Fruit fly (Drosophila melanogaster) whole organism, embryonic: Measurements from ENCODE around the gene h-cup.

ENCODE experiments used
- Atf3 ChIP-seq: fragments of 200-800 bp; sonication (Bioruptor generic); optimal IDR thresholded peaks from 3 replicates; lab custom pipeline; 2016; ENCODE audit warnings: missing biosample characterization, missing genetic modification characterization
- Bdp1 ChIP-seq: fragments of 200-800 bp; sonication (Bioruptor generic); optimal IDR thresholded peaks from 3 replicates; lab custom pipeline; 2016; ENCODE audit warnings: missing biosample characterization, missing genetic modification characterization
- CG10267 ChIP-seq: fragments of 200-800 bp; sonication (Bioruptor generic); optimal IDR thresholded peaks from 2 replicates; lab custom pipeline; 2018; ENCODE audit warnings: missing biosample characterization, mild to moderate bottlenecking, missing genetic modification characterization, moderate library complexity
- CG10565 ChIP-seq: fragments of 200-800 bp; sonication (Bioruptor generic); optimal IDR thresholded peaks from 3 replicates; lab custom pipeline; 2016; ENCODE audit warnings: missing biosample characterization, mild to moderate bottlenecking, missing genetic modification characterization
- CG11247 ChIP-seq: fragments of 200-800 bp; sonication (Bioruptor generic); IDR thresholded peaks from 2 replicates; pipeline ENCODE4 v1.3.6; 2022; ENCODE audit warnings: missing biosample characterization, missing genetic modification characterization
- CG11695 ChIP-seq: fragments of 200-800 bp; sonication (Bioruptor generic); IDR thresholded peaks from 3 replicates; pipeline ENCODE4 v1.3.6; 2022; ENCODE audit warnings: missing biosample characterization, missing genetic modification characterization
- CG11696 ChIP-seq: fragments of 200-800 bp; sonication (Bioruptor generic); IDR thresholded peaks from 2 replicates; pipeline ENCODE4 v1.3.6; 2022; ENCODE audit warnings: missing biosample characterization, missing genetic modification characterization
- CG14441 ChIP-seq: fragments of 200-800 bp; sonication (Bioruptor generic); IDR thresholded peaks from 2 replicates; pipeline ENCODE4 v1.3.6; 2022; ENCODE audit warnings: missing biosample characterization, missing genetic modification characterization
- CG15514 ChIP-seq: fragments of 200-800 bp; sonication (Bioruptor generic); optimal IDR thresholded peaks from 3 replicates; lab custom pipeline; 2017; ENCODE audit warnings: missing biosample characterization, missing genetic modification characterization, mild to moderate bottlenecking, moderate library complexity, missing genetic modification reagents
- CG17186 ChIP-seq: fragments of 200-800 bp; sonication (Bioruptor generic); optimal IDR thresholded peaks from 3 replicates; lab custom pipeline; 2017; ENCODE audit warnings: missing biosample characterization, missing genetic modification reagents, missing genetic modification characterization
- CG32772 ChIP-seq: fragments of 200-800 bp; sonication (Bioruptor generic); IDR thresholded peaks from 2 replicates; pipeline ENCODE4 v1.3.6; 2022; ENCODE audit warnings: missing biosample characterization, missing genetic modification characterization
- CG33557 ChIP-seq: fragments of 200-800 bp; sonication (Bioruptor generic); optimal IDR thresholded peaks from 2 replicates; lab custom pipeline; 2019; ENCODE audit warnings: missing biosample characterization, mild to moderate bottlenecking, missing genetic modification characterization, moderate library complexity
- CG5953 ChIP-seq: fragments of 200-800 bp; sonication (Bioruptor generic); IDR thresholded peaks from 2 replicates; pipeline ENCODE4 v1.3.6; 2022; ENCODE audit warnings: missing biosample characterization, missing genetic modification characterization
- CG6765 ChIP-seq: fragments of 200-800 bp; sonication (Bioruptor generic); optimal IDR thresholded peaks from 3 replicates; lab custom pipeline; 2017; ENCODE audit warnings: missing biosample characterization, mild to moderate bottlenecking, missing genetic modification characterization
- CG7745 ChIP-seq: fragments of 200-800 bp; sonication (Bioruptor generic); optimal IDR thresholded peaks from 2 replicates; lab custom pipeline; 2018; ENCODE audit warnings: missing biosample characterization, mild to moderate bottlenecking, missing genetic modification characterization, moderate library complexity
- CG7963 ChIP-seq: fragments of 200-800 bp; sonication (Bioruptor generic); IDR thresholded peaks from 3 replicates; pipeline ENCODE4 v1.3.6; 2022; ENCODE audit warnings: missing biosample characterization, missing genetic modification characterization; ENCODE audit not compliant: partially characterized antibody
- CG8290 ChIP-seq, 3 experiments: fragments of 200-800 bp; sonication (Bioruptor generic); optimal IDR thresholded peaks; 2 replicates each; lab custom pipeline; 2016 to 2019; ENCODE audit warnings: missing biosample characterization in 3 of 3, missing genetic modification characterization in 3 of 3, mild to moderate bottlenecking in 2 of 3, moderate library complexity in 1 of 3
- CG9932 ChIP-seq: fragments of 200-800 bp; sonication (Bioruptor generic); IDR thresholded peaks from 2 replicates; pipeline ENCODE4 v1.3.6; 2022; ENCODE audit warnings: missing biosample characterization, missing genetic modification characterization
- Deaf1 ChIP-seq: fragments of 200-800 bp; optimal IDR thresholded peaks from 3 replicates; lab custom pipeline; 2019; ENCODE audit warnings: missing biosample characterization, mild to moderate bottlenecking, missing genetic modification characterization, moderate library complexity
- Dp ChIP-seq: fragments of 200-800 bp; sonication (Bioruptor generic); optimal IDR thresholded peaks from 2 replicates; lab custom pipeline; 2018; ENCODE audit warnings: missing biosample characterization, mild to moderate bottlenecking, missing genetic modification characterization, moderate library complexity
- ERR ChIP-seq: fragments of 200-800 bp; sonication (Bioruptor generic); optimal IDR thresholded peaks from 2 replicates; lab custom pipeline; 2016; ENCODE audit warnings: missing biosample characterization, missing genetic modification characterization
- Ets65A ChIP-seq: fragments of 200-800 bp; sonication (Bioruptor generic); peaks from one replicate; lab custom pipeline; 2016; ENCODE audit warnings: missing biosample characterization, missing genetic modification characterization
- HmgD ChIP-seq: fragments of 200-800 bp; sonication (Bioruptor generic); optimal IDR thresholded peaks from 3 replicates; lab custom pipeline; 2016; ENCODE audit warnings: missing biosample characterization, missing genetic modification characterization
- MTF-1 ChIP-seq: fragments of 200-800 bp; sonication (Bioruptor generic); optimal IDR thresholded peaks from 2 replicates; lab custom pipeline; 2018; ENCODE audit warnings: missing biosample characterization, mild to moderate bottlenecking, missing genetic modification characterization, borderline replicate concordance
- Med ChIP-seq: fragments of 200-800 bp; sonication (Bioruptor generic); peaks from one replicate; lab custom pipeline; 2016; ENCODE audit warnings: missing biosample characterization, missing genetic modification characterization, mild to moderate bottlenecking, inconsistent platforms, moderate library complexity
- Nf-YA ChIP-seq: fragments of 200-800 bp; sonication (Bioruptor generic); IDR thresholded peaks from 2 replicates; pipeline ENCODE4 v1.3.6; 2022; ENCODE audit warnings: missing biosample characterization, missing genetic modification characterization
- Oli ChIP-seq: fragments of 200-800 bp; sonication (Bioruptor generic); optimal IDR thresholded peaks from 2 replicates; lab custom pipeline; 2018; ENCODE audit warnings: missing biosample characterization, mild to moderate bottlenecking, missing genetic modification characterization, moderate library complexity
- Ptx1 ChIP-seq: fragments of 200-800 bp; sonication (Bioruptor generic); IDR thresholded peaks from 2 replicates; pipeline ENCODE4 v1.3.6; 2022; ENCODE audit warnings: missing biosample characterization, missing genetic modification characterization
- Rx ChIP-seq: fragments of 200-800 bp; sonication (Bioruptor generic); IDR thresholded peaks from 2 replicates; pipeline ENCODE4 v1.3.6; 2022; ENCODE audit warnings: missing biosample characterization, missing genetic modification characterization
- bab2 ChIP-seq: fragments of 200-800 bp; sonication (Bioruptor generic); optimal IDR thresholded peaks from 2 replicates; lab custom pipeline; 2016; ENCODE audit warnings: missing biosample characterization, missing genetic modification characterization
- crol ChIP-seq: fragments of 200-800 bp; sonication (Bioruptor generic); IDR thresholded peaks from 2 replicates; pipeline ENCODE4 v1.3.6; 2022; ENCODE audit warnings: missing biosample characterization, missing genetic modification characterization
- exex ChIP-seq: fragments of 200-800 bp; sonication (Bioruptor generic); optimal IDR thresholded peaks from 4 replicates; lab custom pipeline; 2018; ENCODE audit warnings: missing biosample characterization, mild to moderate bottlenecking, missing genetic modification characterization, moderate library complexity
- fu2 ChIP-seq: fragments of 200-800 bp; sonication (Bioruptor generic); optimal IDR thresholded peaks from 2 replicates; lab custom pipeline; 2016; ENCODE audit warnings: missing biosample characterization, missing genetic modification characterization
- gsb-n ChIP-seq: fragments of 200-800 bp; sonication (Bioruptor generic); optimal IDR thresholded peaks from 3 replicates; lab custom pipeline; 2018; ENCODE audit warnings: missing biosample characterization, mild to moderate bottlenecking, missing genetic modification characterization
- her ChIP-seq: fragments of 200-800 bp; sonication (Bioruptor generic); optimal IDR thresholded peaks from 2 replicates; lab custom pipeline; 2016; ENCODE audit warnings: missing biosample characterization, missing genetic modification characterization
- kay ChIP-seq: fragments of 200-800 bp; sonication (Bioruptor generic); optimal IDR thresholded peaks from 2 replicates; lab custom pipeline; 2016; ENCODE audit warnings: missing biosample characterization, missing genetic modification characterization
- knrl ChIP-seq: fragments of 200-800 bp; sonication (Bioruptor generic); IDR thresholded peaks from 3 replicates; pipeline ENCODE4 v1.3.6; 2022; ENCODE audit warnings: missing biosample characterization, missing genetic modification characterization; ENCODE audit not compliant: partially characterized antibody
- lmd ChIP-seq: fragments of 200-800 bp; sonication (Bioruptor generic); IDR thresholded peaks from 2 replicates; pipeline ENCODE4 v1.3.6; 2022; ENCODE audit warnings: missing biosample characterization, missing genetic modification characterization
- mirr ChIP-seq: fragments of 200-800 bp; sonication (Bioruptor generic); optimal IDR thresholded peaks from 3 replicates; lab custom pipeline; 2018; ENCODE audit warnings: missing biosample characterization, mild to moderate bottlenecking, missing genetic modification characterization
- oc ChIP-seq: fragments of 200-800 bp; sonication (Bioruptor generic); optimal IDR thresholded peaks from 2 replicates; lab custom pipeline; 2018; ENCODE audit warnings: missing biosample characterization, mild to moderate bottlenecking, missing genetic modification characterization, moderate library complexity
- org-1 ChIP-seq: fragments of 200-800 bp; sonication (Bioruptor generic); optimal IDR thresholded peaks from 2 replicates; lab custom pipeline; 2017; ENCODE audit warnings: missing biosample characterization, missing genetic modification characterization
- pan ChIP-seq, 4 experiments: fragments of >200 bp in 3 of 4; fragments of 200-800 bp in 1 of 4; sonication (Bioruptor generic) in 1 of 4; optimal IDR thresholded peaks in 3 of 4; IDR thresholded peaks in 1 of 4; 2 replicates each; pipeline versions ENCODE4 v1.3.6 to Lab custom; 2017 to 2022; ENCODE audit warnings: missing biosample characterization in 2 of 4, missing genetic modification characterization in 2 of 4, mixed read lengths in 1 of 4
- pzg ChIP-seq: fragments of 200-800 bp; sonication (Bioruptor generic); optimal IDR thresholded peaks from 3 replicates; lab custom pipeline; 2018; ENCODE audit warnings: missing biosample characterization, mild to moderate bottlenecking, missing genetic modification characterization, moderate library complexity
- sens-2 ChIP-seq: fragments of 200-800 bp; sonication (Bioruptor generic); IDR thresholded peaks from 2 replicates; pipeline ENCODE4 v1.3.6; 2022; ENCODE audit warnings: missing biosample characterization, missing genetic modification characterization
- sim ChIP-seq: fragments of 200-800 bp; sonication (Bioruptor generic); IDR thresholded peaks from 2 replicates; pipeline ENCODE4 v1.3.6; 2022; ENCODE audit warnings: missing biosample characterization, missing genetic modification characterization
- sob ChIP-seq: fragments of 200-800 bp; sonication (Bioruptor generic); IDR thresholded peaks from 2 replicates; pipeline ENCODE4 v1.3.6; 2022; ENCODE audit warnings: missing biosample characterization, missing genetic modification characterization
- sqz ChIP-seq: fragments of 200-800 bp; sonication (Bioruptor generic); optimal IDR thresholded peaks from 3 replicates; lab custom pipeline; 2018; ENCODE audit warnings: missing biosample characterization, mild to moderate bottlenecking, missing genetic modification characterization
- stc ChIP-seq: fragments of 200-800 bp; sonication (Bioruptor generic); IDR thresholded peaks from 2 replicates; pipeline ENCODE4 v1.3.6; 2022; ENCODE audit warnings: missing biosample characterization, missing genetic modification characterization
- stwl ChIP-seq: fragments of 200-800 bp; sonication (Bioruptor generic); optimal IDR thresholded peaks from 3 replicates; lab custom pipeline; 2018; ENCODE audit warnings: missing biosample characterization, mild to moderate bottlenecking, missing genetic modification characterization, moderate library complexity
- vfl ChIP-seq: fragments of 200-800 bp; sonication (Bioruptor generic); optimal IDR thresholded peaks from 2 replicates; lab custom pipeline; 2016; ENCODE audit warnings: missing biosample characterization, missing genetic modification characterization
- vnd ChIP-seq: fragments of 200-800 bp; sonication (Bioruptor generic); IDR thresholded peaks from 3 replicates; pipeline ENCODE4 v1.3.6; 2022; ENCODE audit warnings: missing biosample characterization, missing genetic modification characterization; ENCODE audit not compliant: partially characterized antibody
- yki ChIP-seq: fragments of >200 bp; optimal IDR thresholded peaks from 3 replicates; lab custom pipeline; 2018

h-cup gene

DNA sequence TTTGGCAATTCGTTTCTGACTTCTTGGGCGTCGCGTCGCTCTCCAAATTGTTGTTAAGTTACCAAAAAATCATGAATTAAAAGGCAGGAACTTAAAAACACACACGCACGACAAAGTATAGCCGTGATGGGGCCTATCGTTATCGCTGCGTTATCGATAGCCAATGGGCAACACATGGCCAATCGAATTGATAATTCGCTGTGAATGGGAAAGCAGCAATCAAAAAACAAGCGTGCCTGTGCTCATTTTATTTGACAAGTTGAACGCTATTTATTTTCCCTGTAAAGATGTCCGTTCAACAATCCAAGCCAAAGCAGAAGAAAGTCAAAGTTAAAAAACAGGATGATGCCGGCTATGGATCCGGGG lies 36.8 kb downstream of the h-cup start, which contains the start of the genes Surf4 and CG31301 (continued):
- TF ChIP-seq ERR (GFP tag; lab: Kevin White, UChicago) (no peak), CG10267 (tag; lab: Kevin White, UChicago) (peak; percentile 12), Ptx1 (GFP tag; lab: Robert Waterston, UW) (no peak), CG7963 (GFP tag; lab: Robert Waterston, UW) (peak; percentile 76), CG10565 (GFP tag; lab: Kevin White, UChicago) (no peak), sqz (GFP tag; lab: Kevin White, UChicago) (no peak), Deaf1 (no peak), Atf3 (GFP tag; lab: Kevin White, UChicago) (no peak), stc (GFP tag; lab: Robert Waterston, UW) (no peak), Nf-YA (GFP tag; lab: Robert Waterston, UW) (no peak), yki (no peak), CG14441 (GFP tag; lab: Robert Waterston, UW) (no peak), sens-2 (no peak), CG15514 (GFP tag; lab: Kevin White, UChicago) (peak; percentile 27), CG7745 (tag; lab: Kevin White, UChicago) (no peak), CG9932 (GFP tag; lab: Robert Waterston, UW) (no peak), CG11247 (GFP tag; lab: Robert Waterston, UW) (no peak), exex (tag; lab: Kevin White, UChicago) (no peak), Ets65A (GFP tag; lab: Kevin White, UChicago) (no peak), Dp (GFP tag; lab: Kevin White, UChicago) (peak; percentile 35), vnd (GFP tag; lab: Robert Waterston, UW) (peak; percentile 57; the same call in 2 of the 3 replicates), CG11695 (GFP tag; lab: Robert Waterston, UW) (no peak), oc (tag; lab: Kevin White, UChicago) (no peak), Rx (GFP tag; lab: Robert Waterston, UW) (no peak), CG17186 (GFP tag; lab: Kevin White, UChicago) (peak; percentile 17), CG8290 (GFP tag; optimal IDR thresholded peaks at IDR 0.05; lab: Kevin White, UChicago) (no peak), CG8290 (tag; optimal IDR thresholded peaks at IDR 0.05; lab: Kevin White, UChicago) (peak in 1 of 2 experiments; percentile 56), Oli (no peak), CG33557 (GFP tag; lab: Kevin White, UChicago) (no peak), knrl (GFP tag; lab: Robert Waterston, UW) (peak; percentile 51; the same call in 2 of the 3 replicates), pan (optimal IDR thresholded peaks at IDR 0.05; lab: Kevin White, UChicago) (no peak), pan (GFP tag; optimal IDR thresholded peaks at IDR 0.05 in 1 of 2, IDR thresholded peaks at IDR 0.05 in 1 of 2) (no peak), CG32772 (GFP tag; lab: Robert Waterston, UW) (no peak), her (GFP tag; lab: Kevin White, UChicago) (no peak), mirr (GFP tag; lab: Kevin White, UChicago) (no peak), sim (GFP tag; lab: Robert Waterston, UW) (no peak), HmgD (no peak), bab2 (no peak), sob (GFP tag; lab: Robert Waterston, UW) (no peak), Med (GFP tag; lab: Kevin White, UChicago) (peak; percentile 71), pzg (GFP tag; lab: Kevin White, UChicago) (peak; percentile 65), fu2 (no peak), CG11696 (GFP tag; lab: Robert Waterston, UW) (no peak), gsb-n (tag; lab: Kevin White, UChicago) (no peak), vfl (GFP tag; lab: Kevin White, UChicago) (no peak), crol (GFP tag; lab: Robert Waterston, UW) (no peak), Bdp1 (GFP tag; lab: Kevin White, UChicago) (no peak), MTF-1 (GFP tag; lab: Kevin White, UChicago) (no peak), kay (GFP tag; lab: Kevin White, UChicago) (no peak), CG6765 (GFP tag; lab: Kevin White, UChicago) (no peak), lmd (no peak), stwl (tag; lab: Kevin White, UChicago) (peak; percentile 62), CG5953 (GFP tag; lab: Robert Waterston, UW) (no peak), org-1 (GFP tag; lab: Kevin White, UChicago) (no peak)
